Worm (Caenorhabditis elegans): ENCODE data around the gene C40C9.3.

DNA sequence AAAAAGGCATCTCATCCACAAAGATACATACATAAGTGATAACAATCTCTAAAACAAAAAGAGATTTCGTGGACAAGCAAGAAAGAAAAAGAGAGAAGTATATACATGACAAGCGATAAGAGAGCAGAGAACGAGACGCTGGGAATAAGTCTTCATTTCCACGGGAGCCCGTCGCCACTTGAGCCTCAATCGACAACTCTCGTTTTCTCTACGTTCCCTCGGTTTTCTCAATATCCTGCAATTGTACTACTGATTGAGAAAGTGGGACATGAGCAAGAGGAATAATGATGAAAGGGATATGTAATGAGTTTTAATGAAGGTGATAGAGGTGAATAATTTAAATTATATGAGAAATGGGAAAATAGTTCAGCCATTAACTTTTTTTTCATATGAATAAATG lies 9.9 kb upstream of the C40C9.3 start:
- TF ChIP-seq him-1 (tag; optimal IDR thresholded peaks at IDR 0.05) (no peak), W03F9.2 (tag; optimal IDR thresholded peaks at IDR 0.05) (no peak)
